Fruit fly (Drosophila melanogaster): Measurements from ENCODE around the gene CG3734.

The CG3734 gene

dm6 chr3R:19339205-19339724 is 48.4 kb upstream of the CG3734 start (continued):
- TF ChIP-seq CrebB (tag; optimal IDR thresholded peaks at IDR 0.05) (no peak), CG12104 (GFP tag; optimal IDR thresholded peaks at IDR 0.05) (no peak), tna (GFP tag; IDR thresholded peaks at IDR 0.05; ENCODE audit: partially characterized antibody) (no peak), CG17802 (tag; optimal IDR thresholded peaks at IDR 0.05) (no peak), caup (GFP tag; optimal IDR thresholded peaks at IDR 0.05; ENCODE audit: severe bottlenecking) (no peak), TFAM (GFP tag; optimal IDR thresholded peaks at IDR 0.05) (no peak), chif (GFP tag; optimal IDR thresholded peaks at IDR 0.05) (peak; percentile 16 to 56), Hey (tag; optimal IDR thresholded peaks at IDR 0.05) (no peak), dmrt99B (tag; optimal IDR thresholded peaks at IDR 0.05) (no peak), zf30C (GFP tag; optimal IDR thresholded peaks at IDR 0.05) (peak; percentile 85), CG3838 (GFP tag; optimal IDR thresholded peaks at IDR 0.05) (no peak), CG15479 (GFP tag; optimal IDR thresholded peaks at IDR 0.05) (peak; percentile 96), Hsf (GFP tag; optimal IDR thresholded peaks at IDR 0.05) (peak; percentile 23), CG3163 (GFP tag; optimal IDR thresholded peaks at IDR 0.05) (no peak), grn (GFP tag; optimal IDR thresholded peaks at IDR 0.05) (no peak), CG13424 (tag; optimal IDR thresholded peaks at IDR 0.05) (no peak), Scr (GFP tag; IDR thresholded peaks at IDR 0.05; ENCODE audit: partially characterized antibody) (no peak), odd (GFP tag; optimal IDR thresholded peaks at IDR 0.05) (no peak), CG2199 (GFP tag; IDR thresholded peaks at IDR 0.05) (no peak), CG1233 (GFP tag; optimal IDR thresholded peaks at IDR 0.05) (peak; percentile 30), dm (GFP tag; optimal IDR thresholded peaks at IDR 0.05) (no peak), Gsc (GFP tag; IDR thresholded peaks at IDR 0.05) (no peak), gsb (GFP tag; IDR thresholded peaks at IDR 0.05) (no peak), chm (GFP tag; IDR thresholded peaks at IDR 0.05) (no peak), hkb (optimal IDR thresholded peaks at IDR 0.05) (no peak), hkb (GFP tag; IDR thresholded peaks at IDR 0.05) (no peak), CG8290 (GFP tag; optimal IDR thresholded peaks at IDR 0.05) (peak; percentile 35), CG8290 (tag; optimal IDR thresholded peaks at IDR 0.05) (no peak), insv (GFP tag; optimal IDR thresholded peaks at IDR 0.05) (no peak), Abd-B (GFP tag; optimal IDR thresholded peaks at IDR 0.05) (no peak), sim (GFP tag; IDR thresholded peaks at IDR 0.05) (no peak), zen2 (GFP tag; IDR thresholded peaks at IDR 0.05; ENCODE audit: partially characterized antibody) (no peak), trh (GFP tag; optimal IDR thresholded peaks at IDR 0.05) (no peak), CHES-1-like (GFP tag; optimal IDR thresholded peaks at IDR 0.05) (no peak), Usf (GFP tag; optimal IDR thresholded peaks at IDR 0.05) (no peak), CG9727 (GFP tag; optimal IDR thresholded peaks at IDR 0.05) (peak; percentile 78), tap (tag; optimal IDR thresholded peaks at IDR 0.05) (no peak), chinmo (GFP tag; IDR thresholded peaks at IDR 0.05; ENCODE audit: partially characterized antibody) (no peak), stc (GFP tag; IDR thresholded peaks at IDR 0.05) (no peak), CG4404 (GFP tag; IDR thresholded peaks at IDR 0.05) (peak; percentile 86), CG4617 (GFP tag; optimal IDR thresholded peaks at IDR 0.05; ENCODE audit: borderline replicate concordance) (no peak), Adf1 (GFP tag; IDR thresholded peaks at IDR 0.05) (no peak), CG11560 (tag; IDR thresholded peaks at IDR 0.05) (no peak), Jarid2 (GFP tag; optimal IDR thresholded peaks at IDR 0.05) (no peak), CG12071 (GFP tag; optimal IDR thresholded peaks at IDR 0.05) (no peak), Lpt (GFP tag; optimal IDR thresholded peaks at IDR 0.05) (no peak), onecut (GFP tag; IDR thresholded peaks at IDR 0.05) (no peak), cato (GFP tag; optimal IDR thresholded peaks at IDR 0.05; ENCODE audit: borderline replicate concordance) (no peak), Dbx (GFP tag; IDR thresholded peaks at IDR 0.05) (no peak), CG3281 (GFP tag; optimal IDR thresholded peaks at IDR 0.05) (no peak), CG7928 (GFP tag; optimal IDR thresholded peaks at IDR 0.05) (no peak), CG9876 (GFP tag; optimal IDR thresholded peaks at IDR 0.05) (no peak)
